Worm (Caenorhabditis elegans): Measurements from ENCODE around the gene ugt-29.

DNA sequence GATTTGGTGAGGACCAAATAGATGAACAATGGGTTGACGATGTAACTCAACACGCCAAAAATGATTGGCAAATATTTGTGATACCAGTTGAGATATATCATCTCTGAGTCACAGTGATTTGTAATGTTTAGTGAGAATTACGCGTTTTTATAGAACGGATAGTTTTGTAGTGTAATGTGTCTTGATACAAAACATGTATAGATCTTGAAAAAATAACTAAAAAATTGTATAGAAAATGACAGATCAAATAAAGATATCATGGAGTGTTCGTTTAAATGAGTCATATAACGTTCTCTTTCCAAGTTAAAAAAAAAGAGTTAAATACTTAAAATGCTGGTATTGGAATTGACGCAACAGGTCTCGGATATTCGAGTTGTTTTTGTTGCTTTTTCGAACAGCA lies 45.0 kb downstream of the ugt-29 start, which contains the start of gene srj-6:
- TF ChIP-seq spr-3 (GFP tag; optimal IDR thresholded peaks at IDR 0.05) (no peak), egl-27 (tag; optimal IDR thresholded peaks at IDR 0.05) (no peak), dpl-1 (GFP tag; optimal IDR thresholded peaks at IDR 0.05) (no peak)
